Fruit fly (Drosophila melanogaster) whole organism, embryonic: ENCODE data around the gene Lrpprc2.
A peak's percentile ranks its signal among the peaks of the same experiment; 100 is the strongest.

ENCODE experiments used
- C15 ChIP-seq: fragments of 200-800 bp; sonication (Bioruptor generic); IDR thresholded peaks from 3 replicates; pipeline ENCODE4 v1.3.6; 2022; ENCODE audit warnings: missing biosample characterization, missing genetic modification characterization
- CG1024 ChIP-seq: fragments of 200-800 bp; sonication (Bioruptor generic); IDR thresholded peaks from 2 replicates; pipeline ENCODE4 v1.3.6; 2022; ENCODE audit warnings: missing biosample characterization, missing genetic modification characterization
- CG10321 ChIP-seq: fragments of 200-800 bp; sonication (Bioruptor generic); IDR thresholded peaks from 2 replicates; pipeline ENCODE4 v1.3.6; 2022; ENCODE audit warnings: missing biosample characterization, missing genetic modification characterization
- CG10366 ChIP-seq: fragments of 200-800 bp; sonication (Bioruptor generic); IDR thresholded peaks from 2 replicates; pipeline ENCODE4 v1.3.6; 2022; ENCODE audit warnings: missing biosample characterization, missing genetic modification characterization
- CG10543 ChIP-seq: fragments of 200-800 bp; sonication (Bioruptor generic); optimal IDR thresholded peaks from 3 replicates; lab custom pipeline; 2017; ENCODE audit warnings: missing biosample characterization, mild to moderate bottlenecking, missing genetic modification characterization, moderate library complexity
- CG10654 ChIP-seq: fragments of 200-800 bp; sonication (Bioruptor generic); optimal IDR thresholded peaks from 2 replicates; lab custom pipeline; 2016; ENCODE audit warnings: missing biosample characterization, missing genetic modification characterization
- CG10959 ChIP-seq: fragments of 200-800 bp; sonication (Bioruptor generic); IDR thresholded peaks from 2 replicates; pipeline ENCODE4 v1.3.6; 2022; ENCODE audit warnings: missing biosample characterization, missing genetic modification characterization
- CG12299 ChIP-seq: fragments of 200-800 bp; sonication (Bioruptor generic); optimal IDR thresholded peaks from 2 replicates; lab custom pipeline; 2018; ENCODE audit warnings: missing biosample characterization, mild to moderate bottlenecking, missing genetic modification characterization
- CG17328 ChIP-seq: fragments of 200-800 bp; sonication (Bioruptor generic); IDR thresholded peaks from 2 replicates; pipeline ENCODE4 v1.3.6; 2022; ENCODE audit warnings: missing biosample characterization, missing genetic modification characterization
- CG18619 ChIP-seq: fragments of 200-800 bp; sonication (Bioruptor generic); optimal IDR thresholded peaks from 3 replicates; lab custom pipeline; 2017; ENCODE audit warnings: missing biosample characterization, mild to moderate bottlenecking, missing genetic modification characterization
- CG31365 ChIP-seq: fragments of 200-800 bp; sonication (Bioruptor generic); optimal IDR thresholded peaks from 2 replicates; lab custom pipeline; 2018; ENCODE audit warnings: missing biosample characterization, mild to moderate bottlenecking, missing genetic modification characterization
- CG32772 ChIP-seq: fragments of 200-800 bp; sonication (Bioruptor generic); IDR thresholded peaks from 2 replicates; pipeline ENCODE4 v1.3.6; 2022; ENCODE audit warnings: missing biosample characterization, missing genetic modification characterization
- CG3281 ChIP-seq: fragments of 200-800 bp; sonication (Bioruptor generic); optimal IDR thresholded peaks from 3 replicates; lab custom pipeline; 2017; ENCODE audit warnings: missing biosample characterization, mild to moderate bottlenecking, missing genetic modification characterization
- CG34422 ChIP-seq: fragments of 200-800 bp; sonication (Bioruptor generic); IDR thresholded peaks from 3 replicates; pipeline ENCODE4 v1.3.6; 2022; ENCODE audit warnings: missing biosample characterization, missing genetic modification characterization
- CG3838 ChIP-seq: fragments of 200-800 bp; sonication (Bioruptor generic); optimal IDR thresholded peaks from 3 replicates; lab custom pipeline; 2016; ENCODE audit warnings: missing biosample characterization, missing genetic modification characterization
- CG7556 ChIP-seq: fragments of 200-800 bp; sonication (Bioruptor generic); optimal IDR thresholded peaks from 2 replicates; lab custom pipeline; 2017; ENCODE audit warnings: missing biosample characterization, mild to moderate bottlenecking, missing genetic modification characterization
- Chrac-16 ChIP-seq: fragments of 200-800 bp; sonication (Bioruptor generic); optimal IDR thresholded peaks from 3 replicates; lab custom pipeline; 2016; ENCODE audit warnings: missing biosample characterization, missing genetic modification characterization
- D ChIP-seq, 2 experiments: fragments of 200-800 bp in 1 of 2; fragments of >200 bp in 1 of 2; sonication (Bioruptor generic) in 1 of 2; optimal IDR thresholded peaks; 2 replicates in 1 of 2; 3 replicates in 1 of 2; lab custom pipeline; 2017; ENCODE audit warnings: mild to moderate bottlenecking in 1 of 2, missing biosample characterization in 1 of 2, missing genetic modification characterization in 1 of 2, missing genetic modification reagents in 1 of 2
- Dad ChIP-seq: fragments of 200-800 bp; sonication (Bioruptor generic); optimal IDR thresholded peaks from 3 replicates; lab custom pipeline; 2016; ENCODE audit warnings: missing biosample characterization, missing genetic modification characterization
- Ets97D ChIP-seq: fragments of 200-800 bp; sonication (Bioruptor generic); optimal IDR thresholded peaks from 3 replicates; lab custom pipeline; 2016; ENCODE audit warnings: missing biosample characterization, missing genetic modification characterization
- Gug ChIP-seq: fragments of 200-800 bp; sonication (Bioruptor generic); IDR thresholded peaks from 4 replicates; pipeline ENCODE4 v1.3.6; 2022; ENCODE audit warnings: missing biosample characterization, missing genetic modification characterization
- Hr39 ChIP-seq: fragments of >200 bp; optimal IDR thresholded peaks from 2 replicates; lab custom pipeline; 2017
- Hr78 ChIP-seq, 2 experiments: fragments of 200-800 bp in 1 of 2; fragments of >200 bp in 1 of 2; sonication (Bioruptor generic) in 1 of 2; optimal IDR thresholded peaks; 2 replicates each; lab custom pipeline; 2017 to 2019; ENCODE audit warnings: missing biosample characterization in 2 of 2, missing genetic modification characterization in 2 of 2, mild to moderate bottlenecking in 1 of 2, moderate library complexity in 1 of 2
- Meics ChIP-seq: fragments of 200-800 bp; sonication (Bioruptor generic); optimal IDR thresholded peaks from 2 replicates; lab custom pipeline; 2017; ENCODE audit warnings: missing biosample characterization, mild to moderate bottlenecking, missing genetic modification characterization
- Nf-YC ChIP-seq: fragments of 200-800 bp; optimal IDR thresholded peaks from 3 replicates; lab custom pipeline; 2019; ENCODE audit warnings: missing biosample characterization, mild to moderate bottlenecking, missing genetic modification characterization, moderate library complexity
- Trl ChIP-seq, 3 experiments: fragments of >200 bp in 2 of 3; fragments of 200-800 bp in 1 of 3; sonication (Bioruptor generic) in 1 of 3; optimal IDR thresholded peaks; 2 replicates in 1 of 3; 3 replicates in 2 of 3; lab custom pipeline; 2016 to 2017; ENCODE audit warnings: missing biosample characterization in 1 of 3, missing genetic modification characterization in 1 of 3
- ab ChIP-seq: fragments of 200-800 bp; sonication (Bioruptor generic); optimal IDR thresholded peaks from 2 replicates; lab custom pipeline; 2016; ENCODE audit warnings: missing biosample characterization, missing genetic modification characterization
- chif ChIP-seq, 2 experiments: fragments of 200-800 bp; sonication (Bioruptor generic); optimal IDR thresholded peaks; 3 replicates each; lab custom pipeline; 2016; ENCODE audit warnings: missing biosample characterization in 2 of 2, missing genetic modification characterization in 2 of 2
- crol ChIP-seq: fragments of 200-800 bp; sonication (Bioruptor generic); IDR thresholded peaks from 2 replicates; pipeline ENCODE4 v1.3.6; 2022; ENCODE audit warnings: missing biosample characterization, missing genetic modification characterization
- grn ChIP-seq: fragments of 200-800 bp; sonication (Bioruptor generic); optimal IDR thresholded peaks from 3 replicates; lab custom pipeline; 2017; ENCODE audit warnings: missing biosample characterization, missing genetic modification characterization
- gt ChIP-seq: fragments of 200-800 bp; sonication (Bioruptor generic); IDR thresholded peaks from 2 replicates; pipeline ENCODE4 v1.3.6; 2022; ENCODE audit warnings: missing biosample characterization, missing genetic modification characterization
- lab ChIP-seq: fragments of 200-800 bp; sonication (Bioruptor generic); optimal IDR thresholded peaks from 3 replicates; lab custom pipeline; 2017; ENCODE audit warnings: missing biosample characterization, missing genetic modification characterization, mild to moderate bottlenecking, moderate library complexity, missing genetic modification reagents
- prd ChIP-seq, 3 experiments: fragments of >200 bp in 2 of 3; fragments of 200-800 bp in 1 of 3; sonication (Bioruptor generic) in 1 of 3; optimal IDR thresholded peaks in 2 of 3; IDR thresholded peaks in 1 of 3; 2 replicates in 2 of 3; 3 replicates in 1 of 3; pipeline versions ENCODE4 v1.3.6 to Lab custom; 2017 to 2022; ENCODE audit warnings: missing biosample characterization in 1 of 3, missing genetic modification characterization in 1 of 3
- pzg ChIP-seq: fragments of 200-800 bp; sonication (Bioruptor generic); optimal IDR thresholded peaks from 3 replicates; lab custom pipeline; 2018; ENCODE audit warnings: missing biosample characterization, mild to moderate bottlenecking, missing genetic modification characterization, moderate library complexity
- salm ChIP-seq: fragments of 200-800 bp; sonication (Bioruptor generic); optimal IDR thresholded peaks from 2 replicates; lab custom pipeline; 2018; ENCODE audit warnings: missing biosample characterization, mild to moderate bottlenecking, missing genetic modification characterization
- scrt ChIP-seq: fragments of 200-800 bp; sonication (Bioruptor generic); optimal IDR thresholded peaks from 2 replicates; lab custom pipeline; 2018; ENCODE audit warnings: missing biosample characterization, mild to moderate bottlenecking, missing genetic modification characterization, moderate library complexity
- sens-2 ChIP-seq: fragments of 200-800 bp; sonication (Bioruptor generic); IDR thresholded peaks from 2 replicates; pipeline ENCODE4 v1.3.6; 2022; ENCODE audit warnings: missing biosample characterization, missing genetic modification characterization
- sim ChIP-seq: fragments of 200-800 bp; sonication (Bioruptor generic); IDR thresholded peaks from 2 replicates; pipeline ENCODE4 v1.3.6; 2022; ENCODE audit warnings: missing biosample characterization, missing genetic modification characterization
- tna ChIP-seq: fragments of 200-800 bp; sonication (Bioruptor generic); IDR thresholded peaks from 2 replicates; pipeline ENCODE4 v1.3.6; 2022; ENCODE audit warnings: missing biosample characterization, missing genetic modification characterization; ENCODE audit not compliant: partially characterized antibody
- toy ChIP-seq: fragments of 200-800 bp; sonication (Bioruptor generic); IDR thresholded peaks from 2 replicates; pipeline ENCODE4 v1.3.6; 2022; ENCODE audit warnings: missing biosample characterization, missing genetic modification characterization
- twi ChIP-seq: fragments of 200-800 bp; optimal IDR thresholded peaks from 2 replicates; lab custom pipeline; 2019; ENCODE audit warnings: missing biosample characterization, mild to moderate bottlenecking, missing genetic modification characterization, moderate library complexity
- wdn ChIP-seq: fragments of 200-800 bp; sonication (Bioruptor generic); IDR thresholded peaks from 2 replicates; pipeline ENCODE4 v1.3.6; 2022; ENCODE audit warnings: missing biosample characterization, missing genetic modification characterization
- zen ChIP-seq: fragments of 200-800 bp; sonication (Bioruptor generic); optimal IDR thresholded peaks from 3 replicates; lab custom pipeline; 2018; ENCODE audit warnings: missing biosample characterization, mild to moderate bottlenecking, missing genetic modification characterization, moderate library complexity

Gene Lrpprc2

dm6 chrX:1508241-1508823 is 47.9 kb upstream of the Lrpprc2 start (continued):
- no peak for TF ChIP-seq CG1024 (GFP tag; lab: Robert Waterston, UW)
- no peak for TF ChIP-seq ab
- TF ChIP-seq grn = no peak
- no peak for TF ChIP-seq CG17328
- TF ChIP-seq C15 (GFP tag; lab: Robert Waterston, UW) = no peak
- no peak for TF ChIP-seq twi (tag; lab: Kevin White, UChicago)
- TF ChIP-seq CG10321 = no peak
- TF ChIP-seq sens-2 = no peak
- no peak for TF ChIP-seq zen
- TF ChIP-seq CG10366 (GFP tag; lab: Robert Waterston, UW) = no peak
- no peak for TF ChIP-seq sim (GFP tag; lab: Robert Waterston, UW)
- no peak for TF ChIP-seq CG12299 (tag; lab: Kevin White, UChicago)
- TF ChIP-seq CG3838 = no peak
- TF ChIP-seq Hr39 (lab: Kevin White, UChicago) = no peak
- no peak for TF ChIP-seq Hr78 (GFP tag; optimal IDR thresholded peaks at IDR 0.05; lab: Kevin White, UChicago)
- TF ChIP-seq pzg = peak; percentile 6
- TF ChIP-seq scrt (GFP tag; lab: Kevin White, UChicago) = peak; percentile 97
- no peak for TF ChIP-seq CG32772 (GFP tag; lab: Robert Waterston, UW)
- TF ChIP-seq Ets97D = no peak
- no peak for TF ChIP-seq toy (GFP tag; lab: Robert Waterston, UW)
- TF ChIP-seq Gug = no peak
- TF ChIP-seq CG34422 (GFP tag; lab: Robert Waterston, UW) = no peak
- no peak for TF ChIP-seq CG3281 (GFP tag; lab: Kevin White, UChicago)
- peak; percentile 19 for TF ChIP-seq Nf-YC (tag; lab: Kevin White, UChicago)
- TF ChIP-seq prd (optimal IDR thresholded peaks at IDR 0.05; lab: Kevin White, UChicago) = no peak
- no peak for TF ChIP-seq prd (GFP tag; IDR thresholded peaks at IDR 0.05; lab: Robert Waterston, UW)
- TF ChIP-seq salm (tag; lab: Kevin White, UChicago) = no peak
- no peak for TF ChIP-seq CG10959
- TF ChIP-seq Chrac-16 (GFP tag; lab: Kevin White, UChicago) = no peak
- TF ChIP-seq lab (GFP tag; lab: Kevin White, UChicago) = no peak
- no peak for TF ChIP-seq CG31365 (tag; lab: Kevin White, UChicago)
- TF ChIP-seq gt (GFP tag; lab: Robert Waterston, UW) = no peak
- TF ChIP-seq wdn (GFP tag; lab: Robert Waterston, UW) = no peak
- TF ChIP-seq CG7556 = no peak
- TF ChIP-seq Meics (GFP tag; lab: Kevin White, UChicago) = no peak
- TF ChIP-seq Trl (optimal IDR thresholded peaks at IDR 0.05; lab: Kevin White, UChicago) = peak in 1 of 2 experiments; percentile 6
- TF ChIP-seq Trl (GFP tag; optimal IDR thresholded peaks at IDR 0.05; lab: Kevin White, UChicago) = no peak
- TF ChIP-seq CG10543 (GFP tag; lab: Kevin White, UChicago) = no peak
- no peak for TF ChIP-seq CG18619
- TF ChIP-seq Dad = no peak
- TF ChIP-seq chif (GFP tag; optimal IDR thresholded peaks at IDR 0.05; lab: Kevin White, UChicago) = no peak
- TF ChIP-seq crol (GFP tag; lab: Robert Waterston, UW) = peak; percentile 19; the same call in 1 of the 2 replicates
- no peak for TF ChIP-seq D (optimal IDR thresholded peaks at IDR 0.05; lab: Kevin White, UChicago)
- no peak for TF ChIP-seq D (GFP tag; optimal IDR thresholded peaks at IDR 0.05; lab: Kevin White, UChicago)
- no peak for TF ChIP-seq CG10654 (GFP tag; lab: Kevin White, UChicago)
- TF ChIP-seq tna (GFP tag; lab: Robert Waterston, UW) = no peak
